Worm (Caenorhabditis elegans) whole organism, L2 larva: ENCODE results near the gene Y59H11AM.4.

Experiments
- ZK546.5 ChIP-seq: sonication (generic microtip); optimal IDR thresholded peaks from 2 replicates; lab custom pipeline; 2017; ENCODE audit warnings: missing biosample characterization, missing genetic modification characterization
- aly-2 ChIP-seq: fragments of 150-350 bp; optimal IDR thresholded peaks from 2 replicates; lab custom pipeline; 2014; ENCODE audit warnings: missing biosample characterization, missing genetic modification characterization
- egl-27 ChIP-seq: sonication (generic microtip); optimal IDR thresholded peaks from 3 replicates; lab custom pipeline; 2017; ENCODE audit warnings: missing biosample characterization, missing genetic modification reagents, missing genetic modification characterization
- mbf-1 ChIP-seq: sonication (generic microtip); optimal IDR thresholded peaks from 2 replicates; lab custom pipeline; 2017; ENCODE audit warnings: missing biosample characterization, missing genetic modification characterization
- mdl-1 ChIP-seq, 2 experiments: fragments of 150-350 bp in 1 of 2; sonication (generic microtip) in 1 of 2; optimal IDR thresholded peaks; 2 replicates each; lab custom pipeline; 2017; ENCODE audit warnings: missing biosample characterization in 2 of 2, missing genetic modification characterization in 2 of 2
- nhr-77 ChIP-seq: fragments of 150-350 bp; optimal IDR thresholded peaks from 2 replicates; lab custom pipeline; 2014; ENCODE audit warnings: missing biosample characterization, missing genetic modification characterization

- TF ChIP-seq nhr-77 (tag; lab: Kevin White, UChicago) (no peak), mbf-1 (tag; lab: Kevin White, UChicago) (no peak), mdl-1 (tag; optimal IDR thresholded peaks at IDR 0.05; lab: Kevin White, UChicago) (peak; percentile 36 to 64), egl-27 (peak; percentile 89), aly-2 (tag; lab: Kevin White, UChicago) (no peak), ZK546.5 (tag; lab: Kevin White, UChicago) (no peak)
Observed at ce11 chrIV:8530042-8531027, 39.8 kb downstream of the Y59H11AM.4 start.
